Worm (Caenorhabditis elegans): ENCODE results near the gene pmk-3.

Gene pmk-3

DNA sequence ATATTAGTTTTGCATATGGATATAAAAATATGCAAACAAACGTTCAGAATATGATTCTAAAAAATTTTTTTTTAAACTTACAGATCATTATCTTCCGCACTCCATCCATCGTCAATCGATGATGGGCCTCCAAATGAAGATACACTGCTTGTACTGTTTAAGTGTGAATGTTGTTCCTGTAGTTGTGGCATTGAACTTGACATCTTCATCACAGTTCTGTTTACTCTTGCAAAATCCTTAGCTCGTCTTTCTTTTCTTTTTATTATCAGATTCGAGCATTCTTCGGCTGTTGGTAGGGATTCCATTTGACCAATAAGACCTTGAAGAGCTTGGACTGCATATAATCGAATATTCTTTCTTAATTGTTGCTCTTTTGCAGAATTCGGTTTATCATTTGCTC is 33.9 kb upstream of the pmk-3 start:
- no peak for TF ChIP-seq unc-42 (tag; optimal IDR thresholded peaks at IDR 0.05)
- no peak for TF ChIP-seq pros-1 (tag; optimal IDR thresholded peaks at IDR 0.05)
- no peak for TF ChIP-seq nfya-1 (tag; optimal IDR thresholded peaks at IDR 0.05)
- TF ChIP-seq sox-4 (tag; optimal IDR thresholded peaks at IDR 0.05), result no peak
- no peak for TF ChIP-seq pax-1 (tag; optimal IDR thresholded peaks at IDR 0.05)
- TF ChIP-seq K02D7.2 (tag; optimal IDR thresholded peaks at IDR 0.05), result no peak
- no peak for TF ChIP-seq dve-1 (tag; optimal IDR thresholded peaks at IDR 0.05)
- TF ChIP-seq pat-9 (tag; optimal IDR thresholded peaks at IDR 0.05), result no peak
- no peak for TF ChIP-seq fkh-10 (GFP tag; optimal IDR thresholded peaks at IDR 0.05)
- no peak for TF ChIP-seq fax-1 (tag; optimal IDR thresholded peaks at IDR 0.05)
- no peak for TF ChIP-seq C38D4.7 (GFP tag; optimal IDR thresholded peaks at IDR 0.05)
- no peak for TF ChIP-seq ref-2 (tag; optimal IDR thresholded peaks at IDR 0.05)
- TF ChIP-seq zip-5 (tag; optimal IDR thresholded peaks at IDR 0.05), result no peak
- no peak for TF ChIP-seq ceh-22 (tag; optimal IDR thresholded peaks at IDR 0.05)
- TF ChIP-seq ceh-30 (tag; optimal IDR thresholded peaks at IDR 0.05), result no peak

DNA sequence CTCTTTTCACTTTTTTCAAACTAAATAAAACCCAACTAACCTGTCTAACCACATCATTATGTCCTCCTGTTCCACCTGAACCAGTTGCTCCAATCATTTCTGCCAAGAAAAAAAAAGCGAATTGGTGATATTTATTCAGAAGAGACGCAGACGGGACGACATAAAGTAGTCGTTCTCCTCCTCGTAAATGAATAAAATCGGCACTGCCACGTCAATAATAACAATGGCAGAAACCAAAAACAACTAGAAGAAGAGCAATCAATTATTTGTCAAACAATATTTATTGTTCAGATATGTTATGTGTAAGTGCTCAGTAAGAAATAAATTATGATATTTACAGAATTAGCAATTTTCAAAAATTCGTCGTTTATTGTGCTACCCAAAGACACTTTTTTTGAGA is 31.5 kb upstream of the pmk-3 start, which contains the start of gene rabs-5:
TSS of gene rabs-5 (minus strand) at position 101 of the 400 bp plus-strand sequence.
- no peak for TF ChIP-seq sox-2 (GFP tag; IDR thresholded peaks at IDR 0.05)
- TF ChIP-seq nhr-232 (tag; optimal IDR thresholded peaks at IDR 0.05), result no peak

DNA sequence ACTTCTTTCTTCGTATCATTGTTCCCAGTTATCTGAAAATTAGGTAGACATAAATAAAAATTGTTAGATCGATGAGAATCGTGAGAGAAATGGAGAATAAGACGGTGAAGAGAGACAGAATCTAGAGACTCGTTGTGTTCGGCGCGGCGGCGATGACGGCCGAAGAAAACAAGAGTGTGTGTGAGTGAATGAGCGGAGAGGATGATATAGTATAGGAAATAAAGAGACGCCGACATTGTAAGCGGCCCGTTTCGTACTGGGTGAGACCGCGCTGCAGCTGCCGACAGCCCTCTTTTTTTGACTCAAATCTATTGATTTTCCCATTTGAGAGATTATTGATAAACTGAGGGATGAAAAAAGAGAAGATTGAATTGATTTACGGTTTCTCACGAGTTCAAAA is 26.8 kb upstream of the pmk-3 start, which contains the start of gene Y42H9AR.4:
TSS of gene Y42H9AR.4 (minus strand) at position 32 of the 400 bp plus-strand sequence.
- TF ChIP-seq nfya-1 (tag; optimal IDR thresholded peaks at IDR 0.05) (peak; percentile 9), ceh-45 (GFP tag; IDR thresholded peaks at IDR 0.05) (no peak), ceh-22 (tag; optimal IDR thresholded peaks at IDR 0.05) (no peak), unc-86 (tag; optimal IDR thresholded peaks at IDR 0.05) (no peak), ahr-1 (tag; optimal IDR thresholded peaks at IDR 0.05) (no peak), ets-4 (tag; optimal IDR thresholded peaks at IDR 0.05) (no peak), ceh-31 (tag; optimal IDR thresholded peaks at IDR 0.05) (peak; percentile 18), npax-4 (tag; optimal IDR thresholded peaks at IDR 0.05) (no peak), ceh-6 (GFP tag; optimal IDR thresholded peaks at IDR 0.05) (no peak), hlh-13 (GFP tag; optimal IDR thresholded peaks at IDR 0.05) (no peak), lin-11 (tag; optimal IDR thresholded peaks at IDR 0.05) (no peak), ceh-19 (GFP tag; optimal IDR thresholded peaks at IDR 0.05) (peak; percentile 14), ceh-14 (tag; optimal IDR thresholded peaks at IDR 0.05) (peak; percentile 11), sox-4 (tag; optimal IDR thresholded peaks at IDR 0.05) (no peak), pat-9 (tag; optimal IDR thresholded peaks at IDR 0.05) (no peak), rnt-1 (tag; optimal IDR thresholded peaks at IDR 0.05) (no peak), hlh-15 (tag; optimal IDR thresholded peaks at IDR 0.05) (no peak), C08G9.2 (tag; optimal IDR thresholded peaks at IDR 0.05) (no peak), zip-5 (tag; optimal IDR thresholded peaks at IDR 0.05) (no peak), pag-3 (tag; optimal IDR thresholded peaks at IDR 0.05; ENCODE audit: borderline replicate concordance) (no peak), mec-3 (tag; optimal IDR thresholded peaks at IDR 0.05; ENCODE audit: borderline replicate concordance) (no peak), hlh-6 (tag; optimal IDR thresholded peaks at IDR 0.05) (no peak), fkh-6 (tag; optimal IDR thresholded peaks at IDR 0.05) (no peak), pha-2 (tag; optimal IDR thresholded peaks at IDR 0.05) (no peak), ceh-48 (tag; optimal IDR thresholded peaks at IDR 0.05) (peak; percentile 25), gmeb-2 (tag; optimal IDR thresholded peaks at IDR 0.05) (no peak), dve-1 (tag; optimal IDR thresholded peaks at IDR 0.05) (no peak)

DNA sequence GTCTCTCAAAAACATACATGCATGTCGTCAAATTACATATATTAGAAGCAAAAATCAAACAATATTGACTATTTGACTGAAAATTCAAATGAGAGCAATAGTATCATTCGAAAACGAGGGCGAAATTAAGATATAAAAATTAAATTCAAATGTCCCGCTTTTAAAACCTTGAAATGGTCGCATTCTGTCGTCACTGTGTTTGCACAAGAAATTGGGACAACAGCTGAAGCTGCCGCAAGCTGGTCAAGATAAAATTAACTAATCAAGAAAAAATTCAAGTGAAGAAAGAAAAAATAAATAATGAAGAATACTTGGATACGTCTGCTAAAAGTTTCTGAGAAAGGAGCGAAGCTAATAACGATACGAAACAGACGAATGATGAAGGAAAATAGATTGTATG is 26.4 kb upstream of the pmk-3 start:
- no peak for TF ChIP-seq ceh-18 (tag; optimal IDR thresholded peaks at IDR 0.05)
- TF ChIP-seq syd-9 (tag; optimal IDR thresholded peaks at IDR 0.05), result no peak
- TF ChIP-seq npax-4 (tag; optimal IDR thresholded peaks at IDR 0.05), result no peak
- TF ChIP-seq elt-2 (tag; optimal IDR thresholded peaks at IDR 0.05), result no peak
- TF ChIP-seq unc-55 (GFP tag; optimal IDR thresholded peaks at IDR 0.05), result no peak
- TF ChIP-seq fkh-6 (tag; optimal IDR thresholded peaks at IDR 0.05), result no peak
- TF ChIP-seq ceh-24 (tag; optimal IDR thresholded peaks at IDR 0.05), result no peak
- TF ChIP-seq nhr-232 (tag; optimal IDR thresholded peaks at IDR 0.05), result no peak
- TF ChIP-seq elt-4 (tag; optimal IDR thresholded peaks at IDR 0.05), result no peak
- no peak for TF ChIP-seq mec-3 (tag; optimal IDR thresholded peaks at IDR 0.05; ENCODE audit: borderline replicate concordance)
- no peak for TF ChIP-seq zip-5 (tag; optimal IDR thresholded peaks at IDR 0.05)
- no peak for TF ChIP-seq ceh-14 (tag; optimal IDR thresholded peaks at IDR 0.05)
- no peak for TF ChIP-seq C08G9.2 (tag; optimal IDR thresholded peaks at IDR 0.05)
- no peak for TF ChIP-seq eyg-1 (tag; optimal IDR thresholded peaks at IDR 0.05)
- no peak for TF ChIP-seq fkh-10 (GFP tag; optimal IDR thresholded peaks at IDR 0.05)
- TF ChIP-seq C38D4.7 (GFP tag; optimal IDR thresholded peaks at IDR 0.05), result no peak
- TF ChIP-seq ztf-16 (tag; optimal IDR thresholded peaks at IDR 0.05), result no peak

All from whole organism, late embryonic.